Fruit fly (Drosophila melanogaster) S2 (cell line): ENCODE measurements around the gene TrissinR.

ENCODE experiments used
- CG8478 ChIP-seq: fragments of >200 bp; optimal IDR thresholded peaks from 2 replicates; lab custom pipeline; 2018
- CTCF ChIP-seq, 2 experiments: fragments of >200 bp; optimal IDR thresholded peaks; 2 replicates each; lab custom pipeline; 2018

DNA sequence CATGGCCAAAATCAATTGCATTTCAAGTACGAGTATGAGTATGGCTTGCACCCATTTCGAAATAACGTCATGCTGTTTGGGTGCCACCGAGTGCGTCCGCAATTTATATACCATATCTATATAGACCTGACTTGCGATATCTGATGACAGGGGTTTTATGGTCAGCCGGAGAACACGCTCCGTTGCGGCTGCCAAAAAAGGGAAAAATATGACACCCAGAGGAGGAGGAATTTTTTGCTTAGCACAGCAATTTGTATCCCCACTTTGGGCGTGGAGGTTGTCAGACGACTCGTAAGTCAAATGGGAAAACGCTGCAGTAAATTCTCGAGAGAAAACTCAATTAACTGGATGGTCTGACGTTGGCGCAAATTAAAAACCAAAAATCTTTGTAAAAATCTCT is 33.0 kb downstream of the TrissinR start:
- TF ChIP-seq CG8478, result no peak
- TF ChIP-seq CTCF (optimal IDR thresholded peaks at IDR 0.05; lab: Kevin White, UChicago), result no peak
